Fruit fly (Drosophila melanogaster): ENCODE results near the gene Ced-12.

The Ced-12 gene

DNA sequence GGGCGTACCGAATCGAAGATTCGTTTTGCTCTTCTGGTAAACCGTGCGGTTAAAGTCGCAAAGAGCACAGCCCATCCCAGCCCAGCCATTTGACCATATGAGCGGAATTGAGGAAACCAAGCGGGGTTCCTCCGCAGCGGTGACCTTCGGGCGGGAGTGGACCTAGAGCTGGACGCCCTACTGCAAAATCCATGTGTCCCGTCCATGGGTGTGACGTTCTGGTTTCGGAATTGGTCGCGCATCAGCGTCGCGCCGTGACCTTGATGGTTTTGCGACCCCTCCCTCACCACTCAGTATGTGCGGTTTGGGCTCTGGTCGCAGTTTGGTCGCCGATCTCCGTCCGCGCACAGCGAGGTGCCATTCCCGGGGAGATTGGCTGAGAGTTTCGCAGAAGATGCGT, 4.9 kb upstream of the Ced-12 start:
- TF ChIP-seq CG7101 (tag; optimal IDR thresholded peaks at IDR 0.05) (no peak), CG12768 (GFP tag; optimal IDR thresholded peaks at IDR 0.05) (no peak), ovo (GFP tag; optimal IDR thresholded peaks at IDR 0.05) (no peak), CG14711 (tag; optimal IDR thresholded peaks at IDR 0.05) (no peak), Hr96 (GFP tag; optimal IDR thresholded peaks at IDR 0.05) (no peak), CG1620 (GFP tag; optimal IDR thresholded peaks at IDR 0.05) (no peak), CG11617 (GFP tag; optimal IDR thresholded peaks at IDR 0.05) (no peak), Crg-1 (GFP tag; optimal IDR thresholded peaks at IDR 0.05) (no peak), toe (GFP tag; optimal IDR thresholded peaks at IDR 0.05) (no peak), tj (GFP tag; optimal IDR thresholded peaks at IDR 0.05) (no peak), Mnt (GFP tag; optimal IDR thresholded peaks at IDR 0.05) (no peak), CG7045 (GFP tag; optimal IDR thresholded peaks at IDR 0.05) (no peak)

DNA sequence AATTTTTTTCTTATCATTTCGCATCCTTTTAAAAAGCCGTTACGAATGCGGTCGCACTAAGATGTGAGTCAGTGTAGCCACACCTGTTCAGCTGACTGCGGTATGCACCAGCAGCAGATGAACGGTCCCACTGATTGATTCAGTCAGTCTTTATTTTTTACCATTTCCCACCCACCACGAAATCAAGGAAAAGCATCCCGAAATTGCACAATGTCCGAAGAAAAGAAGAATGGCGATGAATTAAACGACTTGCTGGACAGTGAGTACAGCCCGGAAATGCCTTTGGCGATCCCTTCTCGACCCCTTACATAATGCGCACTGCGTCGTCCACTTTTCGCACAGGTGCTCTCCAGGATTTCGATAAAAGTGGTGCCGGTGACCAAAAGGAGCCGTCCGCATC, 4.0 kb upstream of the Ced-12 start:
- TF ChIP-seq Mnt (GFP tag; optimal IDR thresholded peaks at IDR 0.05) (peak; percentile 33), pad (GFP tag; optimal IDR thresholded peaks at IDR 0.05) (no peak), CG1620 (GFP tag; optimal IDR thresholded peaks at IDR 0.05) (no peak), bab1 (GFP tag; optimal IDR thresholded peaks at IDR 0.05) (peak; percentile 44)

DNA sequence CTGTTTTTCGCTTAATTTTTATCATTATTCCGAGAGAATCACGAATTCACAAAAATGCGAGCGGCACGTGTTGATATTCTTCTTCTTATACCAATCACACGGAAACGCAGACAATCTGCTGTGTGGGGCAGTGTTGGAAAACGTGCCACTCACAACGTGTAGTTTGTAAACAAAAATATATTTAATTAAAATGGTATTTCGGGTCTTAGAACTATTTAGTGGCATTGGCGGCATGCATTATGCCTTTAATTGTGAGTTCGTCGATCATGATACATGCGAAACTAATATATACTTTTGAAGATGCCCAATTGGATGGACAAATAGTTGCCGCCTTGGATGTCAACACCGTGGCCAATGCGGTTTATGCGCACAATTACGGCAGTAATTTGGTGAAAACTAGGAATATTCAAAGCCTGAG, 1.2 kb upstream of the Ced-12 start, which contains the start of the genes CG6712 and Mt2:
Gene CG6712, minus strand, starts transcription at position 116 of the 418 bp plus-strand sequence.
Gene Mt2, plus strand, starts transcription at position 130 of the 418 bp plus-strand sequence.
- peak; percentile 1 for TF ChIP-seq bab1 (GFP tag; optimal IDR thresholded peaks at IDR 0.05)
- no peak for TF ChIP-seq CG5204 (GFP tag; optimal IDR thresholded peaks at IDR 0.05)
- no peak for TF ChIP-seq cnc (optimal IDR thresholded peaks at IDR 0.05)
- TF ChIP-seq Hr96 (GFP tag; optimal IDR thresholded peaks at IDR 0.05): no peak
- TF ChIP-seq CG14711 (tag; optimal IDR thresholded peaks at IDR 0.05): no peak
- peak; percentile 11 for TF ChIP-seq cic (GFP tag; optimal IDR thresholded peaks at IDR 0.05)
- TF ChIP-seq tj (GFP tag; optimal IDR thresholded peaks at IDR 0.05): no peak
- TF ChIP-seq CG12768 (GFP tag; optimal IDR thresholded peaks at IDR 0.05): peak; percentile 2
- no peak for TF ChIP-seq CG7045 (GFP tag; optimal IDR thresholded peaks at IDR 0.05)
- TF ChIP-seq Crg-1 (GFP tag; optimal IDR thresholded peaks at IDR 0.05): peak; percentile 28
- peak; percentile 99 for TF ChIP-seq Mnt (GFP tag; optimal IDR thresholded peaks at IDR 0.05)
- no peak for TF ChIP-seq CG33017 (tag; optimal IDR thresholded peaks at IDR 0.05)
- TF ChIP-seq CG7101 (tag; optimal IDR thresholded peaks at IDR 0.05): peak; percentile 31
- no peak for TF ChIP-seq Clk (GFP tag; optimal IDR thresholded peaks at IDR 0.05)
- no peak for TF ChIP-seq kay (GFP tag; ENCODE audit: borderline replicate concordance)
- TF ChIP-seq toe (GFP tag; optimal IDR thresholded peaks at IDR 0.05): no peak
- peak; percentile 19 for TF ChIP-seq pad (GFP tag; optimal IDR thresholded peaks at IDR 0.05)
- TF ChIP-seq ovo (GFP tag; optimal IDR thresholded peaks at IDR 0.05): no peak

DNA sequence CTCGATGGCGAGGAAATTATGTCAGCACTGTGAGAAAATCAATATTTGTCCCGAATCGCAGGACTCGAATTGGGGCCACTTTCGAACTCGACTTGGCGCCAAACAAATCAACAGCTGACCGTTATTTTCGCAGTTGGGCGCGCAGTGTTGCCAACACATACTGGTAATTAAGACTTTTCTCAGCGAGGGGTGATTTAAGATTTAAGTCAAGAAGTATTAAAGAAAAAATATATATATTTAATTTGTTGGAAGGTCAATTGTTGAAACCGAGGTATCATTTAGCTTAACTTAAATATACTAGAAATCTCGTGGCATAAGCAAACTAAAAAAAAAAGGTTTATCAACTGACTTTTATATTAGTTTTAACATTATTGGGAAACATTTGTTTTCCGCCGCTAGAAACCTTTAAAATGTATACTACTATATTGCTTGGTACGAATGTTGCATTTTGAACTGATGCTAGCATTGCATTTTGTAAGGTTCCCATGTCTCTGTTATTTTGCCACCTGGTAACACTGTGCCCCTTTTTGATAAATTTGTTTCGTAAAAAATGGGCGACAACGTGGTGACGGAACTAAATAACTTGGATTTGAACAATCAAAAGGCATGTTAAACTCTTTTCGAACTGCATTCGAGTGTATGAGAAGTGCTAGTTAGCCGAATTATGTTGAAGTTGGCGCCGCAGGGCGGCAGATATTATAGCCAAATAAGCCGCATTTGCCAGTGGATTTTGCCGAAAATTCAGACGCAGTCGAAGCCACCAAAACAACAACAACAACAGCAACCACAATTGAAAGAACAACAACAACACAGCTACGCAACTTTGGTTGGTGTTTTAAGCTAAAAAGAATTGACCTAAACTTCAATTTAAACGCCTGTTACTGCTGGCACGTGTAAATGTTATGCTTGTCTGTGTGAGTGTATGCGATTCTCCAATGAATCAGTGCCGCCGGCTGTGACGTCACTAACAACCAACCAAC, 5.9 kb downstream of the Ced-12 start, which contains the start of the genes Patsas and ThrRS:
Gene Patsas, minus strand, starts transcription at position 55 of the 980 bp plus-strand sequence.
Gene ThrRS, plus strand, starts transcription at position 521 of the 980 bp plus-strand sequence.
- TF ChIP-seq cnc (optimal IDR thresholded peaks at IDR 0.05) (no peak), CG33017 (tag; optimal IDR thresholded peaks at IDR 0.05) (peak; percentile 72), Mnt (GFP tag; optimal IDR thresholded peaks at IDR 0.05) (peak; percentile 87), CG12768 (GFP tag; optimal IDR thresholded peaks at IDR 0.05) (peak; percentile 77), CG5204 (GFP tag; optimal IDR thresholded peaks at IDR 0.05) (no peak), CG11617 (GFP tag; optimal IDR thresholded peaks at IDR 0.05) (peak; percentile 76), toe (GFP tag; optimal IDR thresholded peaks at IDR 0.05) (peak; percentile 84), tj (GFP tag; optimal IDR thresholded peaks at IDR 0.05) (peak; percentile 67), kay (GFP tag; ENCODE audit: borderline replicate concordance) (no peak), Clk (GFP tag; optimal IDR thresholded peaks at IDR 0.05) (peak; percentile 39), CG7101 (tag; optimal IDR thresholded peaks at IDR 0.05) (peak; percentile 80), bab1 (GFP tag; optimal IDR thresholded peaks at IDR 0.05) (peak; percentile 50), cic (GFP tag; optimal IDR thresholded peaks at IDR 0.05) (peak; percentile 39), Hr96 (GFP tag; optimal IDR thresholded peaks at IDR 0.05) (peak; percentile 66), ovo (GFP tag; optimal IDR thresholded peaks at IDR 0.05) (peak; percentile 51), pad (GFP tag; optimal IDR thresholded peaks at IDR 0.05) (peak; percentile 69), CG7045 (GFP tag; optimal IDR thresholded peaks at IDR 0.05) (peak; percentile 89), CG1620 (GFP tag; optimal IDR thresholded peaks at IDR 0.05) (peak; percentile 70), Crg-1 (GFP tag; optimal IDR thresholded peaks at IDR 0.05) (peak; percentile 23), CG14711 (tag; optimal IDR thresholded peaks at IDR 0.05) (peak; percentile 86)

DNA sequence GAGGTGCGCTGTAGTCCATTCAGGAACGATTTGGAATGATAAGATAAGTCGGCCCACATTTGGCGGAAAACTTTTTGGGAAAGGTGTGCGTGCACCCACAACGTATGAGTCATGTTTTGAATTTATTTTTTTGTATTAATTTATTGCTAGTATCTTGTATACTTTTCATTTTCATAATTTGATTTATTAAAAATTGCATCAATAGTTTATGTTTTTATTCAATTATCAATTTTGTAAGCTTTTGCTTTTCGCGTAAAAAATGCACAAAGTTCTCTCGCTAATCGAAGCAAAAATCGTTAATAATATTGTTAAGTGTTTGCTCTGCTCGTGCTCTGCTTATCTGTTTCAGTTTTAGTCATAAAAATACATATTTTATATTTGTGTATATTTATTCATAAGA, 9.4 kb downstream of the Ced-12 start:
- TF ChIP-seq CG12768 (GFP tag; optimal IDR thresholded peaks at IDR 0.05) (no peak), kay (GFP tag; ENCODE audit: borderline replicate concordance) (peak; percentile 96), Clk (GFP tag; optimal IDR thresholded peaks at IDR 0.05) (no peak), cic (GFP tag; optimal IDR thresholded peaks at IDR 0.05) (peak; percentile 26), CG33017 (tag; optimal IDR thresholded peaks at IDR 0.05) (no peak), CG11617 (GFP tag; optimal IDR thresholded peaks at IDR 0.05) (no peak), Mnt (GFP tag; optimal IDR thresholded peaks at IDR 0.05) (peak; percentile 6), CG1620 (GFP tag; optimal IDR thresholded peaks at IDR 0.05) (no peak), CG7045 (GFP tag; optimal IDR thresholded peaks at IDR 0.05) (no peak)

All from whole organism, adult.